Fruit fly (Drosophila melanogaster) whole organism: ENCODE results near the gene CG14722.

Source experiments
- CG8478 ChIP-seq: fragments of >200 bp; optimal IDR thresholded peaks from 2 replicates; lab custom pipeline; 2018; ENCODE audit warnings: inconsistent platforms
- Dll ChIP-seq: fragments of >200 bp; optimal IDR thresholded peaks from 2 replicates; lab custom pipeline; 2017
- EcR ChIP-seq, 2 experiments: fragments of >200 bp; optimal IDR thresholded peaks; 2 replicates each; lab custom pipeline; 2017; ENCODE audit warnings: missing biosample characterization in 2 of 2, missing genetic modification characterization in 2 of 2, missing genetic modification reagents in 2 of 2
- pan ChIP-seq: fragments of >200 bp; optimal IDR thresholded peaks from 2 replicates; lab custom pipeline; 2017
- usp ChIP-seq: fragments of >200 bp; optimal IDR thresholded peaks from 2 replicates; lab custom pipeline; 2017; ENCODE audit warnings: missing biosample characterization, missing genetic modification characterization, mixed read lengths

dm6 chr3R:11711376-11711775, 30.3 kb upstream of the CG14722 start, which contains the start of gene CG14720:
- TF ChIP-seq CG8478 (lab: Kevin White, UChicago): no peak
- no peak for TF ChIP-seq EcR (GFP tag; optimal IDR thresholded peaks at IDR 0.05; lab: Kevin White, UChicago)
- TF ChIP-seq pan: no peak
- TF ChIP-seq Dll (lab: Kevin White, UChicago): no peak
- no peak for TF ChIP-seq usp (GFP tag; lab: Kevin White, UChicago)
